Worm (Caenorhabditis elegans): ENCODE results near the gene C47A10.12.

Gene C47A10.12

ce11 chrV:17800538-17800937, 22.8 kb downstream of the C47A10.12 start, which contains the start of gene srh-287:
Gene srh-287 (plus strand): TSS chrV:17800838.
- TF ChIP-seq aly-2 (tag; optimal IDR thresholded peaks at IDR 0.05): no peak
- TF ChIP-seq elt-2 (tag; optimal IDR thresholded peaks at IDR 0.05): no peak

ce11 chrV:17802519-17802918, 24.8 kb downstream of the C47A10.12 start, which contains the start of the genes Y94A7B.11 and srh-292:
Gene Y94A7B.11 (minus strand): TSS chrV:17802619.
Gene srh-292 (plus strand): TSS chrV:17802769.
- TF ChIP-seq fkh-10 (GFP tag; optimal IDR thresholded peaks at IDR 0.05) (no peak), ztf-4 (tag; optimal IDR thresholded peaks at IDR 0.05) (no peak), ceh-9 (tag; optimal IDR thresholded peaks at IDR 0.05) (no peak), zag-1 (tag; optimal IDR thresholded peaks at IDR 0.05) (no peak), fkh-2 (tag; optimal IDR thresholded peaks at IDR 0.05) (no peak), elt-2 (tag; optimal IDR thresholded peaks at IDR 0.05) (no peak), jun-1 (tag; optimal IDR thresholded peaks at IDR 0.05) (no peak), fos-1 (tag; optimal IDR thresholded peaks at IDR 0.05) (no peak), unc-39 (tag; optimal IDR thresholded peaks at IDR 0.05) (no peak), mdl-1 (tag; optimal IDR thresholded peaks at IDR 0.05) (no peak), pha-4 (tag; optimal IDR thresholded peaks at IDR 0.05) (no peak), aly-2 (tag; optimal IDR thresholded peaks at IDR 0.05) (no peak), ceh-82 (tag; optimal IDR thresholded peaks at IDR 0.05) (no peak), daf-12 (tag; optimal IDR thresholded peaks at IDR 0.05) (no peak), nhr-77 (tag; optimal IDR thresholded peaks at IDR 0.05) (no peak), pqm-1 (tag; optimal IDR thresholded peaks at IDR 0.05) (no peak), nhr-67 (tag; optimal IDR thresholded peaks at IDR 0.05) (no peak), sea-2 (GFP tag; optimal IDR thresholded peaks at IDR 0.05) (no peak)

ce11 chrV:17805323-17805722, 27.6 kb downstream of the C47A10.12 start, which contains the start of gene srh-291:
Gene srh-291 (plus strand): TSS chrV:17805623.
- TF ChIP-seq pqm-1 (tag; optimal IDR thresholded peaks at IDR 0.05) (no peak), daf-12 (tag; optimal IDR thresholded peaks at IDR 0.05) (no peak), nhr-23 (tag; optimal IDR thresholded peaks at IDR 0.05) (no peak), nhr-67 (tag; optimal IDR thresholded peaks at IDR 0.05) (no peak), nhr-237 (tag; optimal IDR thresholded peaks at IDR 0.05) (no peak), elt-3 (tag; optimal IDR thresholded peaks at IDR 0.05) (no peak), nhr-25 (tag; optimal IDR thresholded peaks at IDR 0.05) (no peak), nfya-1 (tag; optimal IDR thresholded peaks at IDR 0.05; ENCODE audit: insufficient read depth) (no peak), unc-62 (GFP tag; optimal IDR thresholded peaks at IDR 0.05) (no peak), nhr-28 (tag; optimal IDR thresholded peaks at IDR 0.05) (no peak)

ce11 chrV:17810053-17810452, 32.3 kb downstream of the C47A10.12 start, which contains the start of gene srh-296:
Gene srh-296 (plus strand): TSS chrV:17810353.
- TF ChIP-seq lin-15B (tag; optimal IDR thresholded peaks at IDR 0.05): no peak
- no peak for TF ChIP-seq sea-2 (GFP tag; optimal IDR thresholded peaks at IDR 0.05)
- no peak for TF ChIP-seq mml-1 (tag; optimal IDR thresholded peaks at IDR 0.05)
- TF ChIP-seq mdl-1 (tag; optimal IDR thresholded peaks at IDR 0.05): no peak
- no peak for TF ChIP-seq nhr-11 (tag; optimal IDR thresholded peaks at IDR 0.05)
- TF ChIP-seq nhr-23 (tag; optimal IDR thresholded peaks at IDR 0.05): no peak
- no peak for TF ChIP-seq hmg-11 (tag; optimal IDR thresholded peaks at IDR 0.05)
- no peak for TF ChIP-seq ztf-11 (tag; optimal IDR thresholded peaks at IDR 0.05)
- no peak for TF ChIP-seq nhr-237 (tag; optimal IDR thresholded peaks at IDR 0.05)
- TF ChIP-seq zag-1 (tag; optimal IDR thresholded peaks at IDR 0.05): no peak
- no peak for TF ChIP-seq nhr-43 (tag; optimal IDR thresholded peaks at IDR 0.05; ENCODE audit: poor library complexity, severe bottlenecking)
- no peak for TF ChIP-seq egl-5 (tag; optimal IDR thresholded peaks at IDR 0.05)
- no peak for TF ChIP-seq ceh-16 (tag; optimal IDR thresholded peaks at IDR 0.05)
- no peak for TF ChIP-seq ama-1 (optimal IDR thresholded peaks at IDR 0.05)

- TF ChIP-seq nhr-76 (tag; optimal IDR thresholded peaks at IDR 0.05) (no peak), elt-2 (tag; optimal IDR thresholded peaks at IDR 0.05) (no peak), ztf-4 (tag; optimal IDR thresholded peaks at IDR 0.05) (no peak), nhr-11 (tag; optimal IDR thresholded peaks at IDR 0.05) (no peak), ama-1 (optimal IDR thresholded peaks at IDR 0.05) (no peak), mdl-1 (tag; optimal IDR thresholded peaks at IDR 0.05) (no peak), lsy-12 (tag; optimal IDR thresholded peaks at IDR 0.05) (no peak), lin-15B (tag; optimal IDR thresholded peaks at IDR 0.05) (no peak), nhr-43 (tag; optimal IDR thresholded peaks at IDR 0.05; ENCODE audit: poor library complexity, severe bottlenecking) (no peak), nfya-1 (tag; optimal IDR thresholded peaks at IDR 0.05; ENCODE audit: insufficient read depth) (no peak), ceh-16 (tag; optimal IDR thresholded peaks at IDR 0.05) (no peak), sea-2 (GFP tag; optimal IDR thresholded peaks at IDR 0.05) (no peak)
Measured at ce11 chrV:17812127-17812526, 34.4 kb downstream of the C47A10.12 start.
